Worm (Caenorhabditis elegans) whole organism, L1 larva: Measurements from ENCODE around the gene map-1.
A peak's percentile ranks its signal among the peaks of the same experiment; 100 is the strongest.

Experiments used
- C16A3.4 ChIP-seq: fragments of 150-350 bp; optimal IDR thresholded peaks from 2 replicates; lab custom pipeline; 2014; ENCODE audit warnings: missing biosample characterization, missing genetic modification characterization
- Y116A8C.19 ChIP-seq: sonication (generic microtip); optimal IDR thresholded peaks from 2 replicates; lab custom pipeline; 2016; ENCODE audit warnings: missing compliant biosample characterization, missing genetic modification characterization, borderline replicate concordance
- alr-1 ChIP-seq: fragments of 200-800 bp; sonication (Bioruptor generic); optimal IDR thresholded peaks from 2 replicates; lab custom pipeline; 2018; ENCODE audit warnings: borderline replicate concordance, mild to moderate bottlenecking, missing genetic modification characterization, missing compliant biosample characterization
- ama-1 ChIP-seq: fragments of 150-350 bp; optimal IDR thresholded peaks from 2 replicates; lab custom pipeline; 2014
- ceh-8 ChIP-seq: fragments of 200-800 bp; sonication (Bioruptor generic); optimal IDR thresholded peaks from 2 replicates; lab custom pipeline; 2018; ENCODE audit warnings: mild to moderate bottlenecking, missing genetic modification characterization, moderate library complexity, missing compliant biosample characterization
- ceh-82 ChIP-seq, 3 experiments: fragments of 150-350 bp in 1 of 3; sonication (generic microtip) in 2 of 3; optimal IDR thresholded peaks; 2 replicates each; lab custom pipeline; 2014 to 2017; ENCODE audit warnings: missing biosample characterization in 3 of 3, missing genetic modification characterization in 3 of 3
- ceh-88 ChIP-seq: fragments of 200-800 bp; sonication (Bioruptor generic); IDR thresholded peaks from 2 replicates; pipeline ENCODE4 v1.3.6; 2022; ENCODE audit warnings: missing genetic modification characterization, missing compliant biosample characterization
- ceh-90 ChIP-seq: sonication (generic microtip); optimal IDR thresholded peaks from 2 replicates; lab custom pipeline; 2016; ENCODE audit warnings: missing genetic modification characterization, missing compliant biosample characterization
- ces-1 ChIP-seq: fragments of 150-350 bp; optimal IDR thresholded peaks from 2 replicates; lab custom pipeline; 2014; ENCODE audit warnings: missing biosample characterization, missing genetic modification reagents, missing genetic modification characterization
- dpl-1 ChIP-seq, 3 experiments: fragments of 150-350 bp in 2 of 3; sonication (generic microtip) in 1 of 3; optimal IDR thresholded peaks; 2 replicates each; lab custom pipeline; 2014 to 2017; ENCODE audit warnings: missing biosample characterization in 3 of 3, missing genetic modification characterization in 3 of 3, missing genetic modification reagents in 3 of 3
- efl-1 ChIP-seq, 4 experiments: fragments of 150-350 bp; optimal IDR thresholded peaks in 3 of 4; peaks in 1 of 4; 1 replicate in 1 of 4; 2 replicates in 3 of 4; lab custom pipeline; 2014; ENCODE audit warnings: missing biosample characterization in 2 of 4, missing genetic modification characterization in 2 of 4, missing genetic modification reagents in 2 of 4
- elt-2 ChIP-seq: sonication (generic microtip); optimal IDR thresholded peaks from 2 replicates; lab custom pipeline; 2016; ENCODE audit warnings: missing genetic modification characterization, mild to moderate bottlenecking, inconsistent platforms, missing compliant biosample characterization, missing genetic modification reagents
- ets-5 ChIP-seq: fragments of 200-800 bp; sonication (Bioruptor generic); IDR thresholded peaks from 2 replicates; pipeline ENCODE4 v1.3.6; 2022; ENCODE audit warnings: missing genetic modification characterization, missing compliant biosample characterization
- fkh-10 ChIP-seq: sonication (generic microtip); optimal IDR thresholded peaks from 2 replicates; lab custom pipeline; 2017; ENCODE audit warnings: missing biosample characterization, missing genetic modification reagents, missing genetic modification characterization
- grh-1 ChIP-seq: fragments of 200-800 bp; sonication (Bioruptor generic); IDR thresholded peaks from 2 replicates; pipeline ENCODE4 v1.3.6; 2022; ENCODE audit warnings: missing genetic modification reagents, missing genetic modification characterization, missing compliant biosample characterization
- hlh-17 ChIP-seq: fragments of 200-800 bp; sonication (Bioruptor generic); optimal IDR thresholded peaks from 2 replicates; lab custom pipeline; 2018; ENCODE audit warnings: missing genetic modification characterization, mild to moderate bottlenecking, missing compliant biosample characterization, moderate library complexity, borderline replicate concordance
- hlh-4 ChIP-seq: sonication (generic microtip); optimal IDR thresholded peaks from 2 replicates; lab custom pipeline; 2016; ENCODE audit warnings: mild to moderate bottlenecking, missing genetic modification characterization, missing compliant biosample characterization
- hpl-2 ChIP-seq: fragments of 150-350 bp; optimal IDR thresholded peaks from 2 replicates; lab custom pipeline; 2014; ENCODE audit warnings: missing biosample characterization, missing genetic modification reagents, missing genetic modification characterization
- isw-1 ChIP-seq: fragments of 200-800 bp; sonication (Bioruptor generic); IDR thresholded peaks from 2 replicates; pipeline ENCODE4 v1.3.6; 2022; ENCODE audit warnings: missing genetic modification characterization, missing compliant biosample characterization
- lin-14 ChIP-seq: fragments of 200-800 bp; sonication (Bioruptor generic); optimal IDR thresholded peaks from 2 replicates; lab custom pipeline; 2018; ENCODE audit warnings: mild to moderate bottlenecking, missing genetic modification characterization, moderate library complexity, missing compliant biosample characterization
- lin-35 ChIP-seq, 2 experiments: fragments of 150-350 bp; optimal IDR thresholded peaks; 2 replicates each; lab custom pipeline; 2014; ENCODE audit warnings: missing biosample characterization in 2 of 2, missing genetic modification characterization in 2 of 2, missing genetic modification reagents in 2 of 2
- lin-39 ChIP-seq: fragments of 150-350 bp; optimal IDR thresholded peaks from 2 replicates; lab custom pipeline; 2014; ENCODE audit warnings: missing biosample characterization, missing genetic modification reagents, missing genetic modification characterization
- lsy-2 ChIP-seq, 2 experiments: fragments of 150-350 bp; optimal IDR thresholded peaks; 2 replicates each; lab custom pipeline; 2014; ENCODE audit warnings: missing biosample characterization in 2 of 2, missing genetic modification characterization in 2 of 2
- mab-9 ChIP-seq: fragments of 200-800 bp; sonication (Bioruptor generic); IDR thresholded peaks from 2 replicates; pipeline ENCODE4 v1.3.6; 2022; ENCODE audit warnings: missing genetic modification reagents, missing genetic modification characterization, missing compliant biosample characterization
- mdl-1 ChIP-seq, 2 experiments: fragments of 150-350 bp; optimal IDR thresholded peaks; 2 replicates each; lab custom pipeline; 2014 to 2017; ENCODE audit warnings: missing biosample characterization in 2 of 2, missing genetic modification characterization in 2 of 2, inconsistent platforms in 1 of 2
- mef-2 ChIP-seq: fragments of 150-350 bp; optimal IDR thresholded peaks from 2 replicates; lab custom pipeline; 2014; ENCODE audit warnings: missing biosample characterization, missing genetic modification characterization
- nhr-11 ChIP-seq: fragments of 150-350 bp; optimal IDR thresholded peaks from 2 replicates; lab custom pipeline; 2014; ENCODE audit warnings: missing biosample characterization, missing genetic modification characterization
- nhr-12 ChIP-seq: sonication (generic microtip); optimal IDR thresholded peaks from 2 replicates; lab custom pipeline; 2017; ENCODE audit warnings: missing biosample characterization, missing genetic modification characterization
- nhr-19 ChIP-seq: fragments of 200-800 bp; sonication (Bioruptor generic); conservative IDR thresholded peaks from 2 replicates; pipeline ENCODE4 v1.3.6; 2022; ENCODE audit warnings: missing genetic modification characterization, missing compliant biosample characterization
- nhr-237 ChIP-seq: fragments of 150-350 bp; optimal IDR thresholded peaks from 2 replicates; lab custom pipeline; 2014; ENCODE audit warnings: missing biosample characterization, missing genetic modification characterization
- nhr-28 ChIP-seq: fragments of 150-350 bp; optimal IDR thresholded peaks from 2 replicates; lab custom pipeline; 2014; ENCODE audit warnings: missing biosample characterization, missing genetic modification characterization
- nhr-90 ChIP-seq: sonication (generic microtip); optimal IDR thresholded peaks from 2 replicates; lab custom pipeline; 2016; ENCODE audit warnings: mild to moderate bottlenecking, missing genetic modification characterization, missing compliant biosample characterization; ENCODE audit not compliant: poor library complexity
- pqm-1 ChIP-seq: sonication (generic microtip); optimal IDR thresholded peaks from 3 replicates; lab custom pipeline; 2017; ENCODE audit warnings: missing biosample characterization, missing genetic modification characterization
- rnt-1 ChIP-seq: sonication (generic microtip); optimal IDR thresholded peaks from 2 replicates; lab custom pipeline; 2016; ENCODE audit warnings: mild to moderate bottlenecking, missing genetic modification characterization, moderate library complexity, missing compliant biosample characterization
- skn-1 ChIP-seq: fragments of 150-350 bp; optimal IDR thresholded peaks from 2 replicates; lab custom pipeline; 2014; ENCODE audit warnings: missing biosample characterization, missing genetic modification characterization
- sox-4 ChIP-seq: sonication (generic microtip); optimal IDR thresholded peaks from 2 replicates; lab custom pipeline; 2016; ENCODE audit warnings: missing genetic modification characterization, missing compliant biosample characterization
- sptf-1 ChIP-seq: fragments of 150-350 bp; optimal IDR thresholded peaks from 2 replicates; lab custom pipeline; 2014; ENCODE audit warnings: missing biosample characterization, missing genetic modification characterization
- swsn-7 ChIP-seq: sonication (generic microtip); optimal IDR thresholded peaks from 2 replicates; lab custom pipeline; 2016; ENCODE audit warnings: missing genetic modification characterization, missing compliant biosample characterization
- tbx-2 ChIP-seq: sonication (generic microtip); optimal IDR thresholded peaks from 2 replicates; lab custom pipeline; 2016; ENCODE audit warnings: missing genetic modification characterization, missing compliant biosample characterization
- unc-130 ChIP-seq: fragments of 150-350 bp; optimal IDR thresholded peaks from 2 replicates; lab custom pipeline; 2017; ENCODE audit warnings: missing biosample characterization, missing genetic modification characterization, inconsistent platforms
- unc-62 ChIP-seq: fragments of 150-350 bp; optimal IDR thresholded peaks from 2 replicates; lab custom pipeline; 2014; ENCODE audit warnings: missing biosample characterization, missing genetic modification reagents, missing genetic modification characterization
- unc-86 ChIP-seq: sonication (generic microtip); optimal IDR thresholded peaks from 2 replicates; lab custom pipeline; 2016; ENCODE audit warnings: missing genetic modification characterization, missing compliant biosample characterization
- vab-15 ChIP-seq: sonication (generic microtip); optimal IDR thresholded peaks from 2 replicates; lab custom pipeline; 2017; ENCODE audit warnings: missing genotype, mild to moderate bottlenecking, missing genetic modification characterization, missing compliant biosample characterization
- zip-4 ChIP-seq: fragments of 200-800 bp; sonication (Bioruptor generic); optimal IDR thresholded peaks from 2 replicates; lab custom pipeline; 2018; ENCODE audit warnings: mild to moderate bottlenecking, missing genetic modification characterization, moderate library complexity, missing compliant biosample characterization
- ztf-11 ChIP-seq, 2 experiments: sonication (generic microtip); optimal IDR thresholded peaks; 2 replicates each; lab custom pipeline; 2016 to 2017; ENCODE audit warnings: missing genetic modification characterization in 2 of 2, missing biosample characterization in 1 of 2, missing compliant biosample characterization in 1 of 2

Gene map-1

DNA sequence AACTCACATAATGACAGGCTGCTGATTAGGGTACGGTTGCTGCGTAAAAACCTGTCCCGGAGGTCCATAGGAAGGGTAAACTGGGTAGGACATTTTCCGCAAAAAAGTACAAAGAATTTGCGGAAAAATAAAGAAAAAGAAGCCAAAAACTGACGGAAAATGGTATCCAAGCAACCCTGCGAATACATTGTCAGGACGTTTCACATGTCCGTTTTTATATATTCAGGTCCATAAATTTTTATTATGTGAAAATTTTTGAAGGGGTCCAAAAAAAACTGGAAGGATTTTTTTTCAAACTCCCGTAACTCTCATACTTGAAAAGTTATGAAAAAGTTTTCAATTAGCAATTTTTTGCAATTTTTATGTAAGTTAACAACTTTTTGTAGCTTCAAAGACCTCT, 44.5 kb downstream of the map-1 start, which contains the start of gene CC8.3:
CC8.3 (minus strand) TSS at position 101 of the 400 bp plus-strand sequence.
- TF ChIP-seq nhr-11 (no peak), swsn-7 (no peak), skn-1 (tag; lab: Kevin White, UChicago) (no peak)

DNA sequence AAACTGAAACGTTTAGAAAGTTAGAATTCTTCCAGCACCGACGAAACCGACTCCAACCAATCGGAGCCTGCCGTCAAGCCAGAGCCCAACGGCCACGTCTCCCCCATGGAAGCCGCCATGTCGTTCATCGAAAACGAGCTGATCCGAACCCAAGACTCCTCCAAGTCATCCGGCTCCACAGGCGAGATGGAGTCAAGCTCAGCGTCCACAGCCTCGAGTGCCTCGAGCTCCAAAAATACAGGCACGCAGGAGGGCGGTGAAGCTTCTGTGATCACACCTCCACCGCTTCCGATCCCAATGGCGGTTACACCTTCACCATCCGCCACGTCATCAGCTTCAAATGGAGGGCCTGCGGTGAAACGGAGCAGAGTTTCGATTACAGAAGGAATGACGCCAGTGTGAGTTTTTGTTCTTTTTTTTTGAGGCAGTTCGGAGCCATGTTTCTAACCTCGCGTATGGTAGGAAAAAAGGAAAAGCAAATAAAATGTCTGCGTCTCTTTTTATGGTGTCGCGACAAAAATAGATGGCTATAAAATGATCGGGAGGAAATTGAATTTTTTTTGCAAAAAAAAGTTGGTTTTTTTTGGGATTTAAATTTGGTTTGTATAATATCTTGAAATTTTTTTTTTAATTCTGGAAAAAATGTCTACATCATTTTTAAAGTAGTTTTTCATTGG, 48.3 kb downstream of the map-1 start:
- TF ChIP-seq pqm-1 (tag; lab: Kevin White, UChicago), result no peak
- no peak for TF ChIP-seq efl-1 (optimal IDR thresholded peaks at IDR 0.05; lab: Kevin White, UChicago)
- peak; percentile 13 to 92 for TF ChIP-seq efl-1 (GFP tag; optimal IDR thresholded peaks at IDR 0.05 in 1 of 2; lab: Kevin White, UChicago)
- peak in 1 of 3 experiments; percentile 15 for TF ChIP-seq dpl-1 (GFP tag; optimal IDR thresholded peaks at IDR 0.05; lab: Kevin White, UChicago)
- TF ChIP-seq, all 84 proteins: peak for 2

DNA sequence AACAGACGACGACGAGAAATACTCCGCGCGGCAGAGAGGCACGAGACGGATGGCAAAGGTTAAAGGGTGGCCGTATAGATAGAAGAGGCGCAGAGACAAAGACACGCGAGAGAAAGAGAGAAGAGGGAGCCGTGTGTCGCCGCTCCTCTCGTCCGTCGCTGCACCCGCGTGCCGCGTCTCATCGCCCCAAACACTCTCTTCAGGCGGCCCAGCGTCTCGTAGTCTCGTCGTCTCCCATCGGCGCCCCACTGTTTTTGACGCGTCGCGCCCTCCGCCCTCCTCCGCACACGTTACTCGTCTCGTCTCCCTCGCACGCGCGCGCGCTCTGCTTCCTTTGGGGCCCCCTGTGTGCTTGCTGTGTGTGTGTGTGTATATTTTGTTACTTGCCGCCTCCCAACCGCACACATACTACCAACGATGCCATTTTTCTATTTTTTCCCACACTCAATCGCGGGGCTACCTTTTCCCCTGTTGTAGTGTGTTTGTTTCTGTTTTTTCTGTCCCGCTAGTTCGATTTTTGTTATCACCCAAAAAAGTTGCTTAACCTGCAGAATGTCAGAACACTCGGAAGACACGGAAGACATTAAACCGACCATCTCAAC, 50.0 kb downstream of the map-1 start, which contains the start of gene madf-9:
madf-9 (plus strand) TSS at position 552 of the 602 bp plus-strand sequence.
- TF ChIP-seq nhr-28 (tag; lab: Kevin White, UChicago) (no peak), mdl-1 (tag; optimal IDR thresholded peaks at IDR 0.05; lab: Kevin White, UChicago) (peak in 1 of 2 experiments; percentile 55), skn-1 (tag; lab: Kevin White, UChicago) (no peak), nhr-237 (tag; lab: Kevin White, UChicago) (no peak), sox-4 (tag; lab: Kevin White, UChicago) (peak; percentile 30), hlh-17 (GFP tag; lab: Kevin White, UChicago) (no peak), ces-1 (GFP tag; lab: Kevin White, UChicago) (no peak), unc-62 (GFP tag; lab: Kevin White, UChicago) (no peak), rnt-1 (peak; percentile 56), sptf-1 (tag; lab: Kevin White, UChicago) (no peak), ceh-88 (GFP tag; lab: Robert Waterston, UW) (no peak), nhr-19 (GFP tag; lab: Robert Waterston, UW) (peak; percentile 66), ets-5 (GFP tag; lab: Robert Waterston, UW) (no peak), zip-4 (no peak), isw-1 (GFP tag; lab: Robert Waterston, UW) (peak; percentile 26; the same call in 1 of the 2 replicates), C16A3.4 (no peak), lin-35 (GFP tag; optimal IDR thresholded peaks at IDR 0.05; lab: Kevin White, UChicago) (peak; percentile 7 to 45), ama-1 (lab: Kevin White, UChicago) (no peak), unc-130 (tag; lab: Kevin White, UChicago) (no peak), lin-39 (tag; lab: Kevin White, UChicago) (no peak), vab-15 (no peak), hlh-4 (tag; lab: Kevin White, UChicago) (no peak), mef-2 (tag; lab: Kevin White, UChicago) (no peak), Y116A8C.19 (tag; lab: Kevin White, UChicago) (no peak), ztf-11 (tag; optimal IDR thresholded peaks at IDR 0.05; lab: Kevin White, UChicago) (peak in 1 of 2 experiments; percentile 18), grh-1 (GFP tag; lab: Robert Waterston, UW) (0 out of 2 replicates have a peak, but pooled peaks have one; percentile 10), tbx-2 (tag; lab: Kevin White, UChicago) (peak; percentile 77), nhr-90 (tag; lab: Kevin White, UChicago) (peak; percentile 68), mab-9 (GFP tag; lab: Robert Waterston, UW) (no peak), lsy-2 (tag; optimal IDR thresholded peaks at IDR 0.05; lab: Kevin White, UChicago) (peak; percentile 30 to 63), unc-86 (tag; lab: Kevin White, UChicago) (peak; percentile 71), ceh-82 (tag; optimal IDR thresholded peaks at IDR 0.05; lab: Kevin White, UChicago) (peak; percentile 4 to 35 (median 22)), hpl-2 (GFP tag; lab: Kevin White, UChicago) (no peak), alr-1 (tag; lab: Kevin White, UChicago) (no peak), ceh-90 (tag; lab: Kevin White, UChicago) (no peak), lin-14 (GFP tag; lab: Kevin White, UChicago) (peak; percentile 84), elt-2 (tag; lab: Kevin White, UChicago) (peak; percentile 38), dpl-1 (GFP tag; optimal IDR thresholded peaks at IDR 0.05; lab: Kevin White, UChicago) (peak in 2 of 3 experiments; percentile 1 to 9), nhr-12 (no peak), swsn-7 (peak; percentile 73), fkh-10 (GFP tag; lab: Kevin White, UChicago) (peak; percentile 26), ceh-8 (GFP tag; lab: Kevin White, UChicago) (peak; percentile 94)
